Fruit fly (Drosophila melanogaster): ENCODE measurements around the gene Dph2.

The Dph2 gene

dm6 chr3R:14901408-14902352, 7.9 kb upstream of the Dph2 start, which contains the start of gene RpS5b (continued):
- TF ChIP-seq Dp (GFP tag; optimal IDR thresholded peaks at IDR 0.05) = peak; percentile 84
- TF ChIP-seq CG15514 (GFP tag; optimal IDR thresholded peaks at IDR 0.05) = peak; percentile 65
- no peak for TF ChIP-seq ro (GFP tag; IDR thresholded peaks at IDR 0.05)
- TF ChIP-seq Sox102F (GFP tag; optimal IDR thresholded peaks at IDR 0.05) = no peak
- TF ChIP-seq CG31224 (GFP tag; IDR thresholded peaks at IDR 0.05) = no peak
- TF ChIP-seq crc (GFP tag; optimal IDR thresholded peaks at IDR 0.05) = no peak
- no peak for TF ChIP-seq CG9727 (GFP tag; optimal IDR thresholded peaks at IDR 0.05)
- TF ChIP-seq Myb (GFP tag; optimal IDR thresholded peaks at IDR 0.05) = peak; percentile 78
- no peak for TF ChIP-seq Bteb2 (GFP tag; optimal IDR thresholded peaks at IDR 0.05)
- peak; percentile 65 for TF ChIP-seq sens (GFP tag)
- no peak for TF ChIP-seq nerfin-2 (GFP tag; IDR thresholded peaks at IDR 0.05; ENCODE audit: partially characterized antibody)
- peak; percentile 75 for TF ChIP-seq phol (tag; optimal IDR thresholded peaks at IDR 0.05)
- no peak for TF ChIP-seq gsb (GFP tag; IDR thresholded peaks at IDR 0.05)
- no peak for TF ChIP-seq CrebB (tag; optimal IDR thresholded peaks at IDR 0.05)
- no peak for TF ChIP-seq CG4730 (GFP tag; IDR thresholded peaks at IDR 0.05)
- TF ChIP-seq CG2129 (GFP tag; IDR thresholded peaks at IDR 0.05; ENCODE audit: partially characterized antibody) = no peak
- TF ChIP-seq CG15601 (tag; optimal IDR thresholded peaks at IDR 0.05) = no peak
- TF ChIP-seq CG6683 (GFP tag; optimal IDR thresholded peaks at IDR 0.05) = no peak
- no peak for TF ChIP-seq CG10366 (GFP tag; IDR thresholded peaks at IDR 0.05)
- TF ChIP-seq Sry-δ (GFP tag; optimal IDR thresholded peaks at IDR 0.05) = peak; percentile 10
- TF ChIP-seq Opbp (GFP tag; IDR thresholded peaks at IDR 0.05; ENCODE audit: partially characterized antibody) = no peak
- TF ChIP-seq CG12769 (tag; optimal IDR thresholded peaks at IDR 0.05) = no peak
- TF ChIP-seq Rfx (GFP tag; IDR thresholded peaks at IDR 0.05) = peak; percentile 34; the same call in 1 of the 2 replicates
- no peak for TF ChIP-seq CG9876 (GFP tag; optimal IDR thresholded peaks at IDR 0.05)
- TF ChIP-seq CG4282 (GFP tag; optimal IDR thresholded peaks at IDR 0.05) = no peak
- TF ChIP-seq CG3163 (GFP tag; optimal IDR thresholded peaks at IDR 0.05) = no peak
- TF ChIP-seq Awh (GFP tag; IDR thresholded peaks at IDR 0.05) = no peak
- TF ChIP-seq wor (GFP tag; IDR thresholded peaks at IDR 0.05) = no peak
- TF ChIP-seq CG18599 (GFP tag; optimal IDR thresholded peaks at IDR 0.05) = no peak
- TF ChIP-seq Ets97D (GFP tag; optimal IDR thresholded peaks at IDR 0.05) = peak; percentile 80
- TF ChIP-seq CG15011 (GFP tag; optimal IDR thresholded peaks at IDR 0.05) = no peak
- TF ChIP-seq CG6654 (GFP tag; optimal IDR thresholded peaks at IDR 0.05) = no peak
- TF ChIP-seq Mrtf (GFP tag; IDR thresholded peaks at IDR 0.05) = no peak
- no peak for TF ChIP-seq yki (optimal IDR thresholded peaks at IDR 0.05)
- no peak for TF ChIP-seq CG31388 (GFP tag; optimal IDR thresholded peaks at IDR 0.05)
- TF ChIP-seq CG8944 (GFP tag; optimal IDR thresholded peaks at IDR 0.05) = no peak
- TF ChIP-seq Med (GFP tag) = peak; percentile 53
- 0 out of 2 replicates have a peak, but pooled peaks have one; percentile 1 for TF ChIP-seq dati (GFP tag; IDR thresholded peaks at IDR 0.05)
- TF ChIP-seq Hey (tag; optimal IDR thresholded peaks at IDR 0.05) = no peak
- TF ChIP-seq CG2678 (tag; optimal IDR thresholded peaks at IDR 0.05) = no peak
- no peak for TF ChIP-seq HmgD (GFP tag; optimal IDR thresholded peaks at IDR 0.05)
- TF ChIP-seq bcd (GFP tag; optimal IDR thresholded peaks at IDR 0.05) = no peak
- no peak for TF ChIP-seq gt (GFP tag; IDR thresholded peaks at IDR 0.05)
- TF ChIP-seq Atf3 (GFP tag; optimal IDR thresholded peaks at IDR 0.05) = no peak
- no peak for TF ChIP-seq CG8359 (GFP tag; optimal IDR thresholded peaks at IDR 0.05; ENCODE audit: borderline replicate concordance)
- no peak for TF ChIP-seq jing (GFP tag; optimal IDR thresholded peaks at IDR 0.05)
- no peak for TF ChIP-seq CG8765 (GFP tag; IDR thresholded peaks at IDR 0.05)
- no peak for TF ChIP-seq maf-S (GFP tag; optimal IDR thresholded peaks at IDR 0.05)
- TF ChIP-seq CG14667 (GFP tag; IDR thresholded peaks at IDR 0.05) = no peak
- no peak for TF ChIP-seq NC2β (GFP tag; optimal IDR thresholded peaks at IDR 0.05)

Measured in whole organism, embryonic.